Worm (Caenorhabditis elegans) whole organism, L3 larva: ENCODE results near the gene Y11D7A.9.

ENCODE experiments used
- ceh-82 ChIP-seq: fragments of 150-350 bp; optimal IDR thresholded peaks from 2 replicates; lab custom pipeline; 2014; ENCODE audit warnings: missing biosample characterization, missing genetic modification characterization
- nfya-1 ChIP-seq: sonication (generic microtip); optimal IDR thresholded peaks from 2 replicates; lab custom pipeline; 2017; ENCODE audit warnings: missing genetic modification characterization, mild to moderate bottlenecking, missing compliant biosample characterization, antibody characterized with exemption, moderate library complexity; ENCODE audit not compliant: insufficient read depth
- nhr-12 ChIP-seq: fragments of 150-350 bp; optimal IDR thresholded peaks from 2 replicates; lab custom pipeline; 2014; ENCODE audit warnings: missing biosample characterization, missing genetic modification characterization
- nhr-237 ChIP-seq: fragments of 150-350 bp; optimal IDR thresholded peaks from 2 replicates; lab custom pipeline; 2014; ENCODE audit warnings: missing biosample characterization, missing genetic modification characterization
- nhr-76 ChIP-seq: fragments of 150-350 bp; sonication (generic microtip); optimal IDR thresholded peaks from 5 replicates; lab custom pipeline; 2014; ENCODE audit warnings: missing biosample characterization, missing genetic modification characterization
- unc-62 ChIP-seq: fragments of 150-350 bp; sonication (generic microtip); optimal IDR thresholded peaks from 4 replicates; lab custom pipeline; 2014; ENCODE audit warnings: missing biosample characterization, missing genetic modification reagents, missing genetic modification characterization
- zag-1 ChIP-seq: fragments of 150-350 bp; optimal IDR thresholded peaks from 2 replicates; lab custom pipeline; 2014; ENCODE audit warnings: missing biosample characterization, missing genetic modification characterization

- TF ChIP-seq ceh-82 (tag; lab: Kevin White, UChicago) (no peak), nfya-1 (tag; lab: Kevin White, UChicago) (no peak), nhr-76 (tag; lab: Kevin White, UChicago) (no peak), nhr-237 (tag; lab: Kevin White, UChicago) (no peak), zag-1 (no peak), unc-62 (no peak), nhr-12 (tag; lab: Kevin White, UChicago) (no peak)
These were observed 8.6 kb upstream of the Y11D7A.9 start for ce11 chrIV:9264513-9264912.
